Fruit fly (Drosophila melanogaster) S2 (cell line): ENCODE data around the gene Ggamma30A.

ENCODE experiments used
- CG8478 ChIP-seq: fragments of >200 bp; optimal IDR thresholded peaks from 2 replicates; lab custom pipeline; 2018
- CTCF ChIP-seq, 2 experiments: fragments of >200 bp; optimal IDR thresholded peaks; 2 replicates each; lab custom pipeline; 2018

- TF ChIP-seq CTCF (optimal IDR thresholded peaks at IDR 0.05; lab: Kevin White, UChicago), result no peak
- TF ChIP-seq CG8478 (lab: Kevin White, UChicago), result no peak
Observed at dm6 chr2L:9250942-9251341, 5.4 kb upstream of the Ggamma30A start, which contains the start of gene aust.
